Worm (Caenorhabditis elegans): ENCODE measurements around the gene rab-14.

- TF ChIP-seq ceh-6 (GFP tag; optimal IDR thresholded peaks at IDR 0.05) = no peak
- no peak for TF ChIP-seq nhr-232 (tag; optimal IDR thresholded peaks at IDR 0.05)
- no peak for TF ChIP-seq ztf-16 (tag; optimal IDR thresholded peaks at IDR 0.05)
- TF ChIP-seq ama-1 (optimal IDR thresholded peaks at IDR 0.05) = no peak
- no peak for TF ChIP-seq ceh-22 (tag; optimal IDR thresholded peaks at IDR 0.05)
- TF ChIP-seq pqm-1 (tag; optimal IDR thresholded peaks at IDR 0.05) = no peak
- TF ChIP-seq hlh-30 (tag; optimal IDR thresholded peaks at IDR 0.05; ENCODE audit: insufficient read depth) = no peak
- TF ChIP-seq fkh-10 (GFP tag; optimal IDR thresholded peaks at IDR 0.05) = no peak
- no peak for TF ChIP-seq nhr-11 (tag; optimal IDR thresholded peaks at IDR 0.05)
Observed at ce11 chrX:15585144-15585543, 21.3 kb downstream of the rab-14 start.
